Fruit fly (Drosophila melanogaster) whole organism, wandering third instar larva: ENCODE measurements around the gene eIF4E5.

ENCODE experiments used
- Abd-B ChIP-seq: fragments of >200 bp; optimal IDR thresholded peaks from 2 replicates; lab custom pipeline; 2017; ENCODE audit warnings: missing biosample characterization, missing genetic modification characterization
- CG32264 ChIP-seq: fragments of 200-800 bp; sonication (Bioruptor generic); optimal IDR thresholded peaks from 2 replicates; lab custom pipeline; 2016; ENCODE audit warnings: missing biosample characterization, missing genetic modification characterization
- CG9705 ChIP-seq: fragments of 200-800 bp; sonication (Bioruptor generic); optimal IDR thresholded peaks from 2 replicates; lab custom pipeline; 2018; ENCODE audit warnings: missing biosample characterization, mild to moderate bottlenecking, missing genetic modification characterization
- CrebA ChIP-seq: fragments of 200-800 bp; sonication (Bioruptor generic); optimal IDR thresholded peaks from 2 replicates; lab custom pipeline; 2016; ENCODE audit warnings: missing biosample characterization, mild to moderate bottlenecking, missing genetic modification characterization, borderline replicate concordance
- Dfd ChIP-seq: fragments of >200 bp; optimal IDR thresholded peaks from 2 replicates; lab custom pipeline; 2017; ENCODE audit warnings: missing biosample characterization, missing genetic modification characterization
- Dif ChIP-seq: fragments of 200-275, 200-300 bp; sonication (Bioruptor generic); optimal IDR thresholded peaks from 2 replicates; lab custom pipeline; 2018; ENCODE audit warnings: missing biosample characterization, missing genetic modification characterization; ENCODE audit not compliant: partially characterized antibody
- GATAd ChIP-seq: sonication (Bioruptor generic); optimal IDR thresholded peaks from 2 replicates; lab custom pipeline; 2016; ENCODE audit warnings: missing biosample characterization, missing genetic modification characterization
- HLH106 ChIP-seq: fragments of 200-800 bp; optimal IDR thresholded peaks from 3 replicates; lab custom pipeline; 2019; ENCODE audit warnings: missing biosample characterization, mild to moderate bottlenecking, missing genetic modification characterization, moderate library complexity
- Hnf4 ChIP-seq: fragments of 200-800 bp; sonication (Bioruptor generic); optimal IDR thresholded peaks from 2 replicates; lab custom pipeline; 2016; ENCODE audit warnings: missing biosample characterization, mild to moderate bottlenecking, missing genetic modification characterization
- Hr78 ChIP-seq: fragments of >200 bp; optimal IDR thresholded peaks from 2 replicates; lab custom pipeline; 2017; ENCODE audit warnings: missing biosample characterization, missing genetic modification characterization
- Hr83 ChIP-seq: fragments of 200-300 bp; sonication (Bioruptor generic); optimal IDR thresholded peaks from 2 replicates; lab custom pipeline; 2016; ENCODE audit warnings: missing biosample characterization, mild to moderate bottlenecking, missing genetic modification characterization, moderate library complexity; ENCODE audit not compliant: poor library complexity, severe bottlenecking
- Jra ChIP-seq: sonication (Bioruptor generic); optimal IDR thresholded peaks from 2 replicates; lab custom pipeline; 2016; ENCODE audit warnings: missing biosample characterization, missing genetic modification characterization
- Mio ChIP-seq: sonication (Bioruptor generic); optimal IDR thresholded peaks from 2 replicates; lab custom pipeline; 2016; ENCODE audit warnings: missing biosample characterization, missing genetic modification characterization
- Myc ChIP-seq: fragments of >200 bp; optimal IDR thresholded peaks from 2 replicates; lab custom pipeline; 2017
- N ChIP-seq: fragments of >200 bp; optimal IDR thresholded peaks from 2 replicates; lab custom pipeline; 2018; ENCODE audit warnings: missing biosample characterization, missing external identifiers, missing genetic modification characterization
- OdsH ChIP-seq: fragments of 200-800 bp; sonication (Bioruptor generic); optimal IDR thresholded peaks from 2 replicates; lab custom pipeline; 2016; ENCODE audit warnings: missing biosample characterization, mild to moderate bottlenecking, missing genetic modification characterization
- Rel ChIP-seq, 2 experiments: fragments of 200-800 bp; sonication (Bioruptor generic) in 1 of 2; optimal IDR thresholded peaks; 2 replicates in 1 of 2; 3 replicates in 1 of 2; lab custom pipeline; 2016 to 2019; ENCODE audit warnings: mild to moderate bottlenecking in 2 of 2, missing biosample characterization in 2 of 2, missing genetic modification characterization in 2 of 2, moderate library complexity in 1 of 2
- Sp1 ChIP-seq: fragments of 200-800 bp; sonication (Bioruptor generic); optimal IDR thresholded peaks from 3 replicates; lab custom pipeline; 2019; ENCODE audit warnings: missing biosample characterization, mild to moderate bottlenecking, missing genetic modification characterization, moderate library complexity
- Vsx2 ChIP-seq: fragments of 200-300, 225-300 bp; sonication (Bioruptor generic); optimal IDR thresholded peaks from 2 replicates; lab custom pipeline; 2018; ENCODE audit warnings: missing biosample characterization, missing genetic modification characterization; ENCODE audit not compliant: partially characterized antibody
- br ChIP-seq: fragments of 200-800 bp; sonication (Bioruptor generic); optimal IDR thresholded peaks from 2 replicates; lab custom pipeline; 2016; ENCODE audit warnings: missing biosample characterization, missing genetic modification characterization
- brk ChIP-seq: fragments of 200-800 bp; sonication (Bioruptor generic); optimal IDR thresholded peaks from 2 replicates; lab custom pipeline; 2016; ENCODE audit warnings: missing biosample characterization, mild to moderate bottlenecking, missing genetic modification characterization
- dl ChIP-seq, 2 experiments: fragments of 175-275, 200-275 bp in 1 of 2; fragments of 200-275 bp in 1 of 2; sonication (Bioruptor generic); optimal IDR thresholded peaks; lab custom pipeline; 2018; ENCODE audit warnings: mild to moderate bottlenecking in 2 of 2, missing biosample characterization in 2 of 2, missing genetic modification characterization in 2 of 2, moderate library complexity in 2 of 2; ENCODE audit not compliant: partially characterized antibody in 2 of 2, insufficient read depth in 1 of 2
- dmrt93B ChIP-seq: fragments of 200-800 bp; sonication (Bioruptor generic); optimal IDR thresholded peaks from 2 replicates; lab custom pipeline; 2018; ENCODE audit warnings: missing biosample characterization, mild to moderate bottlenecking, missing genetic modification characterization
- dsf ChIP-seq: sonication (Bioruptor generic); optimal IDR thresholded peaks from 2 replicates; lab custom pipeline; 2016; ENCODE audit warnings: missing biosample characterization, missing genetic modification characterization, borderline replicate concordance
- ey ChIP-seq: fragments of 200-800 bp; sonication (Bioruptor generic); optimal IDR thresholded peaks from 2 replicates; lab custom pipeline; 2016; ENCODE audit warnings: missing biosample characterization, missing genetic modification characterization
- foxo ChIP-seq, 2 experiments: fragments of 200-800 bp; sonication (Bioruptor generic); optimal IDR thresholded peaks; 2 replicates in 1 of 2; 3 replicates in 1 of 2; lab custom pipeline; 2016 to 2017; ENCODE audit warnings: missing biosample characterization in 2 of 2, missing genetic modification characterization in 2 of 2
- fru ChIP-seq: fragments of 200-800 bp; sonication (Bioruptor generic); optimal IDR thresholded peaks from 3 replicates; lab custom pipeline; 2016; ENCODE audit warnings: missing biosample characterization, mild to moderate bottlenecking, missing genetic modification characterization
- h ChIP-seq: fragments of 200-800 bp; sonication (Bioruptor generic); optimal IDR thresholded peaks from 3 replicates; lab custom pipeline; 2016; ENCODE audit warnings: missing biosample characterization, mild to moderate bottlenecking, missing genetic modification characterization
- jim ChIP-seq: fragments of 175-275, 200-325 bp; sonication (Bioruptor generic); optimal IDR thresholded peaks from 2 replicates; lab custom pipeline; 2016; ENCODE audit warnings: missing biosample characterization, mild to moderate bottlenecking, missing genetic modification characterization
- lola ChIP-seq: fragments of >200 bp; optimal IDR thresholded peaks from 2 replicates; lab custom pipeline; 2017; ENCODE audit warnings: missing biosample characterization, missing genetic modification characterization
- pan ChIP-seq: fragments of >200 bp; optimal IDR thresholded peaks from 2 replicates; lab custom pipeline; 2017
- psq ChIP-seq: fragments of 200-800 bp; sonication (Bioruptor generic); optimal IDR thresholded peaks from 3 replicates; lab custom pipeline; 2017; ENCODE audit warnings: missing biosample characterization, mild to moderate bottlenecking, missing genetic modification characterization, moderate library complexity
- rgr ChIP-seq: fragments of 200-800 bp; sonication (Bioruptor generic); optimal IDR thresholded peaks from 3 replicates; lab custom pipeline; 2016; ENCODE audit warnings: missing biosample characterization, mild to moderate bottlenecking, missing genetic modification characterization
- sage ChIP-seq: fragments of 200-800 bp; sonication (Bioruptor generic); optimal IDR thresholded peaks from 2 replicates; lab custom pipeline; 2016; ENCODE audit warnings: missing biosample characterization, mild to moderate bottlenecking, missing genetic modification characterization
- sv ChIP-seq: fragments of 200-800 bp; sonication (Bioruptor generic); optimal IDR thresholded peaks from 3 replicates; lab custom pipeline; 2016; ENCODE audit warnings: missing biosample characterization, missing genetic modification characterization
- tai ChIP-seq: sonication (Bioruptor generic); optimal IDR thresholded peaks from 2 replicates; lab custom pipeline; 2016; ENCODE audit warnings: missing biosample characterization, missing genetic modification characterization
- usp ChIP-seq: fragments of >200 bp; optimal IDR thresholded peaks from 2 replicates; lab custom pipeline; 2017; ENCODE audit warnings: missing biosample characterization, missing genetic modification characterization
- woc ChIP-seq: sonication (Bioruptor generic); optimal IDR thresholded peaks from 2 replicates; lab custom pipeline; 2016; ENCODE audit warnings: missing biosample characterization, mild to moderate bottlenecking, missing genetic modification characterization

The eIF4E5 gene

dm6 chr3L:7867036-7867787 is 27.5 kb upstream of the eIF4E5 start, which contains the start of gene Pdp1 (continued):
- peak; percentile 34 for TF ChIP-seq h
- no peak for TF ChIP-seq N (GFP tag; lab: Kevin White, UChicago)
- peak; percentile 77 for TF ChIP-seq Vsx2
- TF ChIP-seq, all 38 proteins: peak for 14

- no peak for TF ChIP-seq Dif
- TF ChIP-seq Abd-B, result no peak
- no peak for TF ChIP-seq jim (GFP tag; lab: Kevin White, UChicago)
- TF ChIP-seq Rel (GFP tag; optimal IDR thresholded peaks at IDR 0.05; lab: Kevin White, UChicago), result no peak
- TF ChIP-seq Rel (tag; optimal IDR thresholded peaks at IDR 0.05; lab: Kevin White, UChicago), result no peak
- TF ChIP-seq OdsH (GFP tag; lab: Kevin White, UChicago), result no peak
- TF ChIP-seq dmrt93B (GFP tag; lab: Kevin White, UChicago), result no peak
- peak; percentile 21 for TF ChIP-seq CrebA
- no peak for TF ChIP-seq Jra (GFP tag; lab: Kevin White, UChicago)
- TF ChIP-seq rgr (GFP tag; lab: Kevin White, UChicago), result peak; percentile 6
- TF ChIP-seq HLH106 (tag; lab: Kevin White, UChicago), result no peak
- no peak for TF ChIP-seq Hr83 (GFP tag; lab: Kevin White, UChicago)
- no peak for TF ChIP-seq lola (GFP tag; lab: Kevin White, UChicago)
- TF ChIP-seq h, result no peak
- peak; percentile 10 for TF ChIP-seq brk (GFP tag; lab: Kevin White, UChicago)
- TF ChIP-seq pan (lab: Kevin White, UChicago), result no peak
- TF ChIP-seq Myc (lab: Kevin White, UChicago), result peak; percentile 34
- no peak for TF ChIP-seq foxo (GFP tag; optimal IDR thresholded peaks at IDR 0.05; lab: Kevin White, UChicago)
- no peak for TF ChIP-seq Hnf4
- TF ChIP-seq dsf (GFP tag; lab: Kevin White, UChicago), result no peak
- no peak for TF ChIP-seq dl (GFP tag; optimal IDR thresholded peaks at IDR 0.05; lab: Kevin White, UChicago; ENCODE audit: insufficient read depth in 1 of 2, partially characterized antibody in 2 of 2)
- TF ChIP-seq Hr78, result no peak
- TF ChIP-seq tai, result peak; percentile 9
- TF ChIP-seq GATAd (GFP tag; lab: Kevin White, UChicago), result no peak
- no peak for TF ChIP-seq ey (GFP tag; lab: Kevin White, UChicago)
- TF ChIP-seq sage, result peak; percentile 65
- TF ChIP-seq usp, result no peak
- no peak for TF ChIP-seq br (GFP tag; lab: Kevin White, UChicago)
- TF ChIP-seq Mio (GFP tag; lab: Kevin White, UChicago), result no peak
- TF ChIP-seq Dfd (GFP tag; lab: Kevin White, UChicago), result no peak
- no peak for TF ChIP-seq psq (GFP tag; lab: Kevin White, UChicago)
- TF ChIP-seq Vsx2, result no peak
- no peak for TF ChIP-seq Sp1 (GFP tag; lab: Kevin White, UChicago)
- no peak for TF ChIP-seq N (GFP tag; lab: Kevin White, UChicago)
- TF ChIP-seq woc, result no peak
- no peak for TF ChIP-seq CG9705 (GFP tag; lab: Kevin White, UChicago)
- TF ChIP-seq sv (GFP tag; lab: Kevin White, UChicago), result no peak
- peak; percentile 11 for TF ChIP-seq fru (GFP tag; lab: Kevin White, UChicago)
- TF ChIP-seq CG32264 (GFP tag; lab: Kevin White, UChicago), result no peak
These were observed 26.0 kb upstream of the eIF4E5 start, which contains the start of gene CG32365 for dm6 chr3L:7868581-7869236. TSS of gene CG32365 (plus strand) at chr3L:7869042.
